Worm (Caenorhabditis elegans) whole organism, L3 larva: ENCODE measurements around the gene msp-59.
"Not testable (repeated sequence)": the region's sequence is repeated elsewhere in the genome, so short reads cannot be mapped to it uniquely, and the experiment has no call there.

Source experiments
- elt-2 ChIP-seq: sonication (generic microtip); optimal IDR thresholded peaks from 2 replicates; lab custom pipeline; 2016; ENCODE audit warnings: missing genetic modification reagents, mild to moderate bottlenecking, missing genetic modification characterization, missing compliant biosample characterization
- lin-39 ChIP-seq: fragments of 150-350 bp; optimal IDR thresholded peaks from 2 replicates; lab custom pipeline; 2018; ENCODE audit warnings: missing biosample characterization, missing genetic modification reagents, missing genetic modification characterization
- nhr-237 ChIP-seq: fragments of 150-350 bp; optimal IDR thresholded peaks from 2 replicates; lab custom pipeline; 2014; ENCODE audit warnings: missing biosample characterization, missing genetic modification characterization
- nhr-25 ChIP-seq: sonication (generic microtip); optimal IDR thresholded peaks from 2 replicates; lab custom pipeline; 2017; ENCODE audit warnings: missing biosample characterization, missing genetic modification characterization
- skn-1 ChIP-seq: fragments of 150-350 bp; optimal IDR thresholded peaks from 2 replicates; lab custom pipeline; 2014; ENCODE audit warnings: missing biosample characterization, missing genetic modification characterization
- snpc-4 ChIP-seq: fragments of 150-350 bp; optimal IDR thresholded peaks from 2 replicates; lab custom pipeline; 2014; ENCODE audit warnings: missing biosample characterization, missing genetic modification characterization
- unc-62 ChIP-seq: fragments of 150-350 bp; sonication (generic microtip); optimal IDR thresholded peaks from 4 replicates; lab custom pipeline; 2014; ENCODE audit warnings: missing biosample characterization, missing genetic modification reagents, missing genetic modification characterization
- ztf-4 ChIP-seq: fragments of 150-350 bp; optimal IDR thresholded peaks from 2 replicates; lab custom pipeline; 2014; ENCODE audit warnings: missing biosample characterization, missing genetic modification characterization

DNA sequence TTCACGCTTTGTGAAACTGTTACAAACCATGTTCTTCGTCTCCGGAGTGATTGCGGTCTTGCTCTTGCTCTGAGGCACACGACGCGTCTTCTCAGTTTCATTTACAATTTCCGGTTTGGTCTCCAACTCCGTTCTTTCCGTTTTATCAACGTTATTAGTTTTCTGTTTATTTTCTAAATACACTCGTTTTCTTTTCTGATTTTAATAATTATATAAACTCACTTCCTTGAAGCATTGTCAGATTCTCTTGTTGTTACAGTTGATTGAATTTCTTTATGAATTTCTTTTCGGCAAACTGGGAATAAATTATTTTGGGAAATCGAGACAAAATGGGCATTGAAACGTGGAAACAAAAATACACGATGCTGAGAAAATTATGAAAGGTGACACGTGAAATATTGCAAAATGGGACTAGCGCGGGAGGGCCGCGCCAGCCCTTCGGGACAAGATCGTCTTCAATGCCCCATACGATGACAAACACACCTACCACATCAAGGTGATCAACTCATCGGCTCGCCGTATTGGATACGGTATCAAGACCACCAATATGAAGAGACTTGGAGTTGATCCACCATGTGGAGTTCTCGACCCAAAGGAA, 4.8 kb downstream of the msp-59 start, which contains the start of the genes ZK354.9 and msp-58:
- not testable (repeated sequence) for TF ChIP-seq ztf-4 (tag; lab: Kevin White, UChicago); lin-39; unc-62 (GFP tag; lab: Kevin White, UChicago); nhr-25 (tag; lab: Kevin White, UChicago); nhr-237 (tag; lab: Kevin White, UChicago); skn-1 (tag; lab: Kevin White, UChicago); snpc-4 (tag; lab: Kevin White, UChicago); elt-2 (tag; lab: Kevin White, UChicago)
